Worm (Caenorhabditis elegans) whole organism, late embryonic: Measurements from ENCODE around the gene cyn-10.

ENCODE experiments used
- C38D4.7 ChIP-seq: fragments of 200-800 bp; sonication (Bioruptor generic); optimal IDR thresholded peaks from 2 replicates; lab custom pipeline; 2018; ENCODE audit warnings: mild to moderate bottlenecking, missing genetic modification characterization, moderate library complexity, missing compliant biosample characterization
- K09A11.1 ChIP-seq: sonication (generic microtip); optimal IDR thresholded peaks from 2 replicates; lab custom pipeline; 2017; ENCODE audit warnings: antibody characterized with exemption, mild to moderate bottlenecking, missing genetic modification characterization, missing compliant biosample characterization; ENCODE audit not compliant: insufficient read depth
- T23F11.4 ChIP-seq: fragments of 200-800 bp; sonication (Bioruptor generic); optimal IDR thresholded peaks from 2 replicates; lab custom pipeline; 2018; ENCODE audit warnings: mild to moderate bottlenecking, missing genetic modification characterization, missing compliant biosample characterization
- Y22D7AL.16 ChIP-seq: sonication (generic microtip); optimal IDR thresholded peaks from 2 replicates; lab custom pipeline; 2016; ENCODE audit warnings: missing genetic modification characterization, missing compliant biosample characterization
- ceh-18 ChIP-seq: sonication (generic microtip); optimal IDR thresholded peaks from 2 replicates; lab custom pipeline; 2016; ENCODE audit warnings: missing genetic modification characterization, missing compliant biosample characterization
- ceh-19 ChIP-seq: fragments of 200-800 bp; sonication (Bioruptor generic); optimal IDR thresholded peaks from 2 replicates; lab custom pipeline; 2018; ENCODE audit warnings: mild to moderate bottlenecking, missing genetic modification characterization, missing compliant biosample characterization
- dve-1 ChIP-seq: sonication (generic microtip); optimal IDR thresholded peaks from 2 replicates; lab custom pipeline; 2017; ENCODE audit warnings: antibody characterized with exemption, mild to moderate bottlenecking, missing genetic modification characterization, missing compliant biosample characterization
- elt-4 ChIP-seq: sonication (generic microtip); optimal IDR thresholded peaks from 2 replicates; lab custom pipeline; 2016; ENCODE audit warnings: missing genetic modification characterization, missing compliant biosample characterization
- fkh-6 ChIP-seq: sonication (generic microtip); optimal IDR thresholded peaks from 2 replicates; lab custom pipeline; 2016; ENCODE audit warnings: missing genetic modification characterization, missing compliant biosample characterization
- hlh-13 ChIP-seq: fragments of 200-800 bp; sonication (Bioruptor generic); optimal IDR thresholded peaks from 2 replicates; lab custom pipeline; 2018; ENCODE audit warnings: mild to moderate bottlenecking, missing genetic modification characterization, missing compliant biosample characterization
- nfya-1 ChIP-seq: sonication (generic microtip); optimal IDR thresholded peaks from 2 replicates; lab custom pipeline; 2017; ENCODE audit warnings: missing genetic modification characterization, mild to moderate bottlenecking, missing compliant biosample characterization, antibody characterized with exemption, moderate library complexity
- pha-2 ChIP-seq: sonication (generic microtip); optimal IDR thresholded peaks from 2 replicates; lab custom pipeline; 2017; ENCODE audit warnings: mild to moderate bottlenecking, missing genetic modification characterization, missing compliant biosample characterization
- tbx-7 ChIP-seq: sonication (generic microtip); optimal IDR thresholded peaks from 2 replicates; lab custom pipeline; 2016; ENCODE audit warnings: missing genotype, missing genetic modification characterization, missing compliant biosample characterization
- unc-86 ChIP-seq: sonication (generic microtip); optimal IDR thresholded peaks from 2 replicates; lab custom pipeline; 2016; ENCODE audit warnings: missing genetic modification characterization, missing compliant biosample characterization

ce11 chrII:6872493-6872892, 40.7 kb downstream of the cyn-10 start, which contains the start of gene C44B7.5:
- TF ChIP-seq Y22D7AL.16 (no peak), unc-86 (tag; lab: Kevin White, UChicago) (no peak), T23F11.4 (GFP tag; lab: Kevin White, UChicago) (no peak), nfya-1 (no peak), pha-2 (tag; lab: Kevin White, UChicago) (no peak), K09A11.1 (tag; lab: Kevin White, UChicago) (no peak), ceh-19 (GFP tag; lab: Kevin White, UChicago) (no peak), ceh-18 (tag; lab: Kevin White, UChicago) (no peak), tbx-7 (tag; lab: Kevin White, UChicago) (no peak), fkh-6 (tag; lab: Kevin White, UChicago) (no peak), hlh-13 (GFP tag; lab: Kevin White, UChicago) (no peak), elt-4 (no peak), dve-1 (no peak), C38D4.7 (no peak)
